Worm (Caenorhabditis elegans) whole organism, late embryonic: ENCODE data around the gene gcy-1.

Source experiments
- C08G9.2 ChIP-seq: sonication (generic microtip); optimal IDR thresholded peaks from 2 replicates; lab custom pipeline; 2016; ENCODE audit warnings: mild to moderate bottlenecking, missing genetic modification characterization, moderate library complexity, missing compliant biosample characterization
- K09A11.1 ChIP-seq: sonication (generic microtip); optimal IDR thresholded peaks from 2 replicates; lab custom pipeline; 2017; ENCODE audit warnings: antibody characterized with exemption, mild to moderate bottlenecking, missing genetic modification characterization, missing compliant biosample characterization; ENCODE audit not compliant: insufficient read depth
- ceh-31 ChIP-seq: sonication (generic microtip); optimal IDR thresholded peaks from 2 replicates; lab custom pipeline; 2016; ENCODE audit warnings: missing genetic modification characterization, missing compliant biosample characterization
- dmd-4 ChIP-seq: sonication (generic microtip); optimal IDR thresholded peaks from 2 replicates; lab custom pipeline; 2016; ENCODE audit warnings: borderline replicate concordance, missing genetic modification characterization, missing compliant biosample characterization
- elt-4 ChIP-seq: sonication (generic microtip); optimal IDR thresholded peaks from 2 replicates; lab custom pipeline; 2016; ENCODE audit warnings: missing genetic modification characterization, missing compliant biosample characterization
- fkh-10 ChIP-seq: fragments of 150-350 bp; optimal IDR thresholded peaks from 2 replicates; lab custom pipeline; 2014; ENCODE audit warnings: missing biosample characterization, missing genetic modification reagents, missing genetic modification characterization
- hlh-8 ChIP-seq: sonication (generic microtip); optimal IDR thresholded peaks from 2 replicates; lab custom pipeline; 2016; ENCODE audit warnings: missing genotype, missing genetic modification characterization, missing compliant biosample characterization
- lin-11 ChIP-seq: fragments of 200-800 bp; sonication (Bioruptor generic); optimal IDR thresholded peaks from 2 replicates; lab custom pipeline; 2018; ENCODE audit warnings: mild to moderate bottlenecking, missing genetic modification characterization, missing compliant biosample characterization
- nhr-11 ChIP-seq: fragments of 150-350 bp; optimal IDR thresholded peaks from 2 replicates; lab custom pipeline; 2014; ENCODE audit warnings: missing biosample characterization, missing genetic modification characterization
- sox-2 ChIP-seq: fragments of 200-800 bp; sonication (Bioruptor generic); IDR thresholded peaks from 2 replicates; pipeline ENCODE4 v1.3.6; 2022; ENCODE audit warnings: missing genetic modification reagents, missing genetic modification characterization, missing compliant biosample characterization
- tbx-2 ChIP-seq: sonication (generic microtip); optimal IDR thresholded peaks from 2 replicates; lab custom pipeline; 2016; ENCODE audit warnings: missing genetic modification characterization, missing compliant biosample characterization
- unc-86 ChIP-seq: sonication (generic microtip); optimal IDR thresholded peaks from 2 replicates; lab custom pipeline; 2016; ENCODE audit warnings: missing genetic modification characterization, missing compliant biosample characterization

DNA sequence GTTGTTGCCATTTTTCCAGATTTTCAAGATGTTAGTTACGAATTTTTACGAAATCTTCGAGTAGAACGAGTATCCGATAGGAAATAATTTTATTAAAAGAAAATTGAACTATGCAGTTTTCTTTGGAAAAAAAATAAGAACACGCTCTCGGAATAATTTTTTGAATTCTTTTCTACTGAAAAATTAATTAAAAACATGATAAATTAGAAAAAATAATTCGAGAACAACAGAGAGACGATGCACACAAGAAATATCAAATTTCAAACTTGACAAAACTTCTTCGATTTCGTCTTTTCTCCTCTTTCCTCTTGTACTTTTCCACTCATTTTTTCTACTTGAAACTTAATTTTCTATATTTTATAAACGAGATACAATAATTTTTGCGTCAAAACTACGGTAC, 43.2 kb upstream of the gcy-1 start, which contains the start of gene F35H8.4:
- TF ChIP-seq nhr-11 (tag; lab: Kevin White, UChicago), result no peak
- TF ChIP-seq elt-4 (tag; lab: Kevin White, UChicago), result no peak
- TF ChIP-seq lin-11 (tag; lab: Kevin White, UChicago), result no peak
- no peak for TF ChIP-seq fkh-10 (GFP tag; lab: Kevin White, UChicago)
- no peak for TF ChIP-seq tbx-2 (tag; lab: Kevin White, UChicago)
- no peak for TF ChIP-seq hlh-8
- TF ChIP-seq unc-86, result no peak
- no peak for TF ChIP-seq K09A11.1 (tag; lab: Kevin White, UChicago)
- TF ChIP-seq sox-2 (GFP tag; lab: Robert Waterston, UW), result no peak
- TF ChIP-seq ceh-31 (tag; lab: Kevin White, UChicago), result no peak
- TF ChIP-seq dmd-4 (tag; lab: Kevin White, UChicago), result no peak
- TF ChIP-seq C08G9.2, result no peak
